Worm (Caenorhabditis elegans): ENCODE results near the gene bgnt-1.2.

Gene bgnt-1.2

ce11 chrV:2068728-2069443 lies 49.6 kb downstream of the bgnt-1.2 start:
- no peak for TF ChIP-seq zfp-3 (GFP tag; conservative IDR thresholded peaks at IDR 0.05)
- TF ChIP-seq aha-1 (tag), result peak; percentile 67
- no peak for TF ChIP-seq skn-1 (tag; optimal IDR thresholded peaks at IDR 0.05)
- TF ChIP-seq lin-15B (tag; optimal IDR thresholded peaks at IDR 0.05), result no peak
- no peak for TF ChIP-seq nhr-28 (tag; optimal IDR thresholded peaks at IDR 0.05)
- peak; percentile 16; the same call in 1 of the 2 replicates for TF ChIP-seq set-16 (GFP tag; IDR thresholded peaks at IDR 0.05)
- no peak for TF ChIP-seq Y48G9A.11 (GFP tag; IDR thresholded peaks at IDR 0.05)
- TF ChIP-seq dmd-8 (GFP tag; IDR thresholded peaks at IDR 0.05), result 0 out of 2 replicates have a peak, but pooled peaks have one; percentile 28
- TF ChIP-seq Y105C5A.15 (GFP tag; IDR thresholded peaks at IDR 0.05), result no peak; the same call in 1 of the 2 replicates
- no peak for TF ChIP-seq lin-13 (GFP tag; optimal IDR thresholded peaks at IDR 0.05)
- no peak for TF ChIP-seq dve-1 (tag; optimal IDR thresholded peaks at IDR 0.05; ENCODE audit: insufficient read depth)
- TF ChIP-seq lsy-2 (tag; optimal IDR thresholded peaks at IDR 0.05), result no peak
- TF ChIP-seq tag-97 (GFP tag; IDR thresholded peaks at IDR 0.05), result no peak
- TF ChIP-seq nhr-102 (tag; optimal IDR thresholded peaks at IDR 0.05), result no peak
- TF ChIP-seq R02D3.7 (tag; optimal IDR thresholded peaks at IDR 0.05), result no peak
- no peak for TF ChIP-seq zip-2 (tag; optimal IDR thresholded peaks at IDR 0.05)
- no peak for TF ChIP-seq mep-1 (tag; optimal IDR thresholded peaks at IDR 0.05)
- TF ChIP-seq F49E8.2 (tag; optimal IDR thresholded peaks at IDR 0.05; ENCODE audit: borderline replicate concordance), result peak; percentile 17
- TF ChIP-seq Y75B8A.6 (GFP tag; IDR thresholded peaks at IDR 0.05), result no peak
- TF ChIP-seq saeg-2 (GFP tag; IDR thresholded peaks at IDR 0.05), result no peak
- TF ChIP-seq mes-2 (tag; optimal IDR thresholded peaks at IDR 0.05; ENCODE audit: poor library complexity, severe bottlenecking), result no peak
- no peak for TF ChIP-seq pqm-1 (tag; optimal IDR thresholded peaks at IDR 0.05)
- TF ChIP-seq lin-39 (tag; optimal IDR thresholded peaks at IDR 0.05), result no peak
- peak; percentile 14; the same call in 1 of the 2 replicates for TF ChIP-seq pha-4 (GFP tag; IDR thresholded peaks at IDR 0.05)
- no peak for TF ChIP-seq pha-4 (tag; optimal IDR thresholded peaks at IDR 0.05)
- no peak for TF ChIP-seq nhr-41 (GFP tag; IDR thresholded peaks at IDR 0.05)
- no peak for TF ChIP-seq lin-29 (GFP tag; IDR thresholded peaks at IDR 0.05)
- TF ChIP-seq lin-38 (GFP tag; IDR thresholded peaks at IDR 0.05), result peak; percentile 12; the same call in 1 of the 2 replicates

- no peak for TF ChIP-seq lin-1 (GFP tag; IDR thresholded peaks at IDR 0.05)
- TF ChIP-seq nhr-10 (tag; optimal IDR thresholded peaks at IDR 0.05), result no peak
- TF ChIP-seq lir-3 (tag; optimal IDR thresholded peaks at IDR 0.05), result no peak
- no peak for TF ChIP-seq ces-1 (GFP tag; optimal IDR thresholded peaks at IDR 0.05)
- TF ChIP-seq attf-4 (tag; optimal IDR thresholded peaks at IDR 0.05), result no peak
- TF ChIP-seq daf-16 (GFP tag; optimal IDR thresholded peaks at IDR 0.05), result no peak
- peak; percentile 16 for TF ChIP-seq daf-16 (tag; optimal IDR thresholded peaks at IDR 0.05)
- TF ChIP-seq lim-7 (GFP tag; IDR thresholded peaks at IDR 0.05), result peak; percentile 66; the same call in 1 of the 2 replicates
- TF ChIP-seq arid-1 (GFP tag; conservative IDR thresholded peaks at IDR 0.05), result 0 out of 2 replicates have a peak, but pooled peaks have one; percentile 9
- peak; percentile 92 for TF ChIP-seq mxl-3 (GFP tag; optimal IDR thresholded peaks at IDR 0.05)
- peak; percentile 43; the same call in 1 of the 2 replicates for TF ChIP-seq snpc-1.2 (GFP tag; IDR thresholded peaks at IDR 0.05)
- TF ChIP-seq pqm-1 (tag; optimal IDR thresholded peaks at IDR 0.05), result no peak
- no peak for TF ChIP-seq daf-12 (tag; optimal IDR thresholded peaks at IDR 0.05)
- TF ChIP-seq F26F4.8 (GFP tag; conservative IDR thresholded peaks at IDR 0.05), result no peak
- TF ChIP-seq fkh-10 (GFP tag; optimal IDR thresholded peaks at IDR 0.05), result no peak
- peak; percentile 58 for TF ChIP-seq set-16 (GFP tag; IDR thresholded peaks at IDR 0.05)
- no peak for TF ChIP-seq gei-8 (GFP tag; optimal IDR thresholded peaks at IDR 0.05)
- TF ChIP-seq F49E8.2 (tag; optimal IDR thresholded peaks at IDR 0.05; ENCODE audit: borderline replicate concordance), result no peak
- no peak for TF ChIP-seq unc-62 (GFP tag; optimal IDR thresholded peaks at IDR 0.05 in 1 of 2)
- no peak for TF ChIP-seq unc-62 (tag; optimal IDR thresholded peaks at IDR 0.05)
- TF ChIP-seq saeg-2 (GFP tag; IDR thresholded peaks at IDR 0.05), result no peak
- peak; percentile 46; the same call in 1 of the 2 replicates for TF ChIP-seq ctbp-1 (GFP tag; IDR thresholded peaks at IDR 0.05)
- TF ChIP-seq tra-1 (GFP tag; IDR thresholded peaks at IDR 0.05), result no peak
- TF ChIP-seq madf-9 (GFP tag; conservative IDR thresholded peaks at IDR 0.05), result no peak
- TF ChIP-seq pha-4 (GFP tag; IDR thresholded peaks at IDR 0.05), result no peak
- TF ChIP-seq pha-4 (tag; optimal IDR thresholded peaks at IDR 0.05), result no peak
- TF ChIP-seq lin-29 (GFP tag; IDR thresholded peaks at IDR 0.05), result no peak
- TF ChIP-seq zfp-2 (tag; optimal IDR thresholded peaks at IDR 0.05), result no peak
Measured at ce11 chrV:2067985-2068499, 50.4 kb downstream of the bgnt-1.2 start, which contains the start of gene lbp-9. Gene lbp-9, plus strand, starts transcription at chrV:2068449.

Measured in whole organism, L4 larva.